Worm (Caenorhabditis elegans): Measurements from ENCODE around the gene clec-51.

DNA sequence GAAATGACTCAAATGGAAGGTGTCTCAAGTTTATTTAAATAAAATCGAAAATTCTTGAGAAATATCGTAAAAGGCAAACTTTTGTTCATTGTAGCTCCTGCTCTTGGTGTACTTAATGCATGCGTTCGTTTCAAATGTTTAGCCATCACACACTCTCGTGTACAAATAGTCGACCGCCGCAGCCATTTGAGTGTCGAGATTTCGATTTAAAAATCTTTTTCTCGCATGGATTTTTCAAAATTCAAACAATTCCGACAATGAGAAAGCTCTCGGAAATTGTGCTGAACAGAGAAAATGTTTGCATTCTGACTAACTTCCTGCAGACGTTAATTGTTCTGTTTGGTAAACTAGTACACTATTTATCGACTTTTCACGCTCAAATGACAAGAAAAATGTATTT is 35.7 kb upstream of the clec-51 start:
- TF ChIP-seq nhr-11 (tag; optimal IDR thresholded peaks at IDR 0.05) (no peak), ceh-9 (tag; optimal IDR thresholded peaks at IDR 0.05) (no peak), npax-4 (tag; optimal IDR thresholded peaks at IDR 0.05) (no peak), zip-5 (tag; optimal IDR thresholded peaks at IDR 0.05) (no peak), fkh-6 (tag; optimal IDR thresholded peaks at IDR 0.05) (no peak), ceh-6 (GFP tag; optimal IDR thresholded peaks at IDR 0.05) (no peak), pag-3 (tag; optimal IDR thresholded peaks at IDR 0.05; ENCODE audit: borderline replicate concordance) (no peak), ama-1 (optimal IDR thresholded peaks at IDR 0.05) (no peak), fax-1 (tag; optimal IDR thresholded peaks at IDR 0.05) (no peak), dmd-4 (tag; optimal IDR thresholded peaks at IDR 0.05; ENCODE audit: borderline replicate concordance) (no peak)
